Fruit fly (Drosophila melanogaster) whole organism, adult: ENCODE results near the gene PolA2.

Source experiments
- CG14711 ChIP-seq: fragments of 200-800 bp; sonication (Bioruptor generic); optimal IDR thresholded peaks from 2 replicates; lab custom pipeline; 2018; ENCODE audit warnings: missing biosample characterization, mild to moderate bottlenecking, missing genetic modification characterization, moderate library complexity
- kay ChIP-seq: fragments of 200-800 bp; sonication (Bioruptor generic); peaks from one replicate; lab custom pipeline; 2016; ENCODE audit warnings: missing biosample characterization, missing genetic modification characterization, borderline replicate concordance

dm6 chr3R:27202330-27202729 is 36.6 kb upstream of the PolA2 start:
- TF ChIP-seq kay (GFP tag; lab: Kevin White, UChicago) (no peak), CG14711 (tag; lab: Kevin White, UChicago) (no peak)
